Fruit fly (Drosophila melanogaster) whole organism, embryonic: ENCODE measurements around the gene CG6040.

Source experiments
- Bdp1 ChIP-seq: fragments of 200-800 bp; sonication (Bioruptor generic); optimal IDR thresholded peaks from 3 replicates; lab custom pipeline; 2016; ENCODE audit warnings: missing biosample characterization, missing genetic modification characterization
- CG12155 ChIP-seq: fragments of 200-800 bp; sonication (Bioruptor generic); optimal IDR thresholded peaks from 3 replicates; lab custom pipeline; 2016; ENCODE audit warnings: missing biosample characterization, missing genetic modification characterization
- CG14441 ChIP-seq: fragments of 200-800 bp; sonication (Bioruptor generic); IDR thresholded peaks from 2 replicates; pipeline ENCODE4 v1.3.6; 2022; ENCODE audit warnings: missing biosample characterization, missing genetic modification characterization
- CG14710 ChIP-seq: fragments of 200-800 bp; sonication (Bioruptor generic); optimal IDR thresholded peaks from 3 replicates; lab custom pipeline; 2019; ENCODE audit warnings: missing biosample characterization, mild to moderate bottlenecking, missing genetic modification characterization, moderate library complexity
- CG14965 ChIP-seq: fragments of 200-800 bp; sonication (Bioruptor generic); optimal IDR thresholded peaks from 2 replicates; lab custom pipeline; 2016; ENCODE audit warnings: missing biosample characterization, missing genetic modification characterization, borderline replicate concordance
- CG15011 ChIP-seq: fragments of 200-800 bp; sonication (Bioruptor generic); optimal IDR thresholded peaks from 3 replicates; lab custom pipeline; 2018; ENCODE audit warnings: missing biosample characterization, mild to moderate bottlenecking, missing genetic modification characterization
- CG15269 ChIP-seq: fragments of 200-800 bp; sonication (Bioruptor generic); optimal IDR thresholded peaks from 2 replicates; lab custom pipeline; 2018; ENCODE audit warnings: missing biosample characterization, mild to moderate bottlenecking, missing genetic modification characterization, moderate library complexity
- CG1603 ChIP-seq: fragments of 200-800 bp; sonication (Bioruptor generic); optimal IDR thresholded peaks from 2 replicates; lab custom pipeline; 2019; ENCODE audit warnings: missing biosample characterization, mild to moderate bottlenecking, missing genetic modification characterization, moderate library complexity
- CG18764 ChIP-seq: fragments of 200-800 bp; sonication (Bioruptor generic); optimal IDR thresholded peaks from 3 replicates; lab custom pipeline; 2016; ENCODE audit warnings: missing biosample characterization, missing genetic modification characterization
- CG3163 ChIP-seq: fragments of 200-800 bp; sonication (Bioruptor generic); optimal IDR thresholded peaks from 3 replicates; lab custom pipeline; 2016; ENCODE audit warnings: missing biosample characterization, missing genetic modification characterization
- CG3847 ChIP-seq: fragments of 200-800 bp; sonication (Bioruptor generic); IDR thresholded peaks from 2 replicates; pipeline ENCODE4 v1.3.6; 2022; ENCODE audit warnings: missing biosample characterization, missing genetic modification characterization
- CG3995 ChIP-seq: fragments of 200-800 bp; sonication (Bioruptor generic); optimal IDR thresholded peaks from 3 replicates; lab custom pipeline; 2016; ENCODE audit warnings: missing biosample characterization, missing genetic modification characterization
- CG4854 ChIP-seq: fragments of 200-800 bp; sonication (Bioruptor generic); optimal IDR thresholded peaks from 2 replicates; lab custom pipeline; 2016; ENCODE audit warnings: missing biosample characterization, missing genetic modification characterization, inconsistent platforms
- CG6175 ChIP-seq: fragments of 200-800 bp; sonication (Bioruptor generic); IDR thresholded peaks from 3 replicates; pipeline ENCODE4 v1.3.6; 2022; ENCODE audit warnings: missing biosample characterization, missing genetic modification characterization
- CG8290 ChIP-seq, 3 experiments: fragments of 200-800 bp; sonication (Bioruptor generic); optimal IDR thresholded peaks; 2 replicates each; lab custom pipeline; 2016 to 2019; ENCODE audit warnings: missing biosample characterization in 3 of 3, missing genetic modification characterization in 3 of 3, mild to moderate bottlenecking in 2 of 3, moderate library complexity in 1 of 3
- CG9932 ChIP-seq: fragments of 200-800 bp; sonication (Bioruptor generic); IDR thresholded peaks from 2 replicates; pipeline ENCODE4 v1.3.6; 2022; ENCODE audit warnings: missing biosample characterization, missing genetic modification characterization
- Chrac-16 ChIP-seq: fragments of 200-800 bp; sonication (Bioruptor generic); optimal IDR thresholded peaks from 3 replicates; lab custom pipeline; 2016; ENCODE audit warnings: missing biosample characterization, missing genetic modification characterization
- D ChIP-seq, 2 experiments: fragments of 200-800 bp in 1 of 2; fragments of >200 bp in 1 of 2; sonication (Bioruptor generic) in 1 of 2; optimal IDR thresholded peaks; 2 replicates in 1 of 2; 3 replicates in 1 of 2; lab custom pipeline; 2017; ENCODE audit warnings: mild to moderate bottlenecking in 1 of 2, missing biosample characterization in 1 of 2, missing genetic modification characterization in 1 of 2, missing genetic modification reagents in 1 of 2
- Dp ChIP-seq: fragments of 200-800 bp; sonication (Bioruptor generic); optimal IDR thresholded peaks from 2 replicates; lab custom pipeline; 2018; ENCODE audit warnings: missing biosample characterization, mild to moderate bottlenecking, missing genetic modification characterization, moderate library complexity
- Ets97D ChIP-seq: fragments of 200-800 bp; sonication (Bioruptor generic); optimal IDR thresholded peaks from 3 replicates; lab custom pipeline; 2016; ENCODE audit warnings: missing biosample characterization, missing genetic modification characterization
- HLHmδ ChIP-seq: fragments of 200-800 bp; sonication (Bioruptor generic); optimal IDR thresholded peaks from 2 replicates; lab custom pipeline; 2018; ENCODE audit warnings: missing biosample characterization, mild to moderate bottlenecking, missing genetic modification characterization, moderate library complexity
- Hand ChIP-seq: fragments of 200-800 bp; sonication (Bioruptor generic); optimal IDR thresholded peaks from 2 replicates; lab custom pipeline; 2017; ENCODE audit warnings: mild to moderate bottlenecking, missing biosample characterization, missing genetic modification reagents, missing genetic modification characterization
- Xbp1 ChIP-seq: fragments of 200-800 bp; sonication (Bioruptor generic); optimal IDR thresholded peaks from 3 replicates; lab custom pipeline; 2016; ENCODE audit warnings: missing biosample characterization, mild to moderate bottlenecking, missing genetic modification characterization
- abd-A ChIP-seq: fragments of 200-800 bp; sonication (Bioruptor generic); optimal IDR thresholded peaks from 3 replicates; lab custom pipeline; 2019; ENCODE audit warnings: missing biosample characterization, mild to moderate bottlenecking, missing genetic modification characterization, moderate library complexity
- ap ChIP-seq: fragments of 200-800 bp; sonication (Bioruptor generic); IDR thresholded peaks from 2 replicates; pipeline ENCODE4 v1.3.6; 2022; ENCODE audit warnings: missing biosample characterization, missing genetic modification characterization
- chinmo ChIP-seq: fragments of 200-800 bp; sonication (Bioruptor generic); IDR thresholded peaks from 4 replicates; pipeline ENCODE4 v1.3.6; 2022; ENCODE audit warnings: missing biosample characterization, missing genetic modification characterization; ENCODE audit not compliant: partially characterized antibody
- crc ChIP-seq: fragments of 200-800 bp; sonication (Bioruptor generic); optimal IDR thresholded peaks from 2 replicates; lab custom pipeline; 2016; ENCODE audit warnings: missing biosample characterization, missing genetic modification characterization
- crp ChIP-seq, 2 experiments: fragments of 200-800 bp; sonication (Bioruptor generic); optimal IDR thresholded peaks; 2 replicates in 1 of 2; 3 replicates in 1 of 2; lab custom pipeline; 2017; ENCODE audit warnings: missing biosample characterization in 2 of 2, missing genetic modification characterization in 2 of 2, mild to moderate bottlenecking in 1 of 2, moderate library complexity in 1 of 2
- dm ChIP-seq: fragments of 200-800 bp; sonication (Bioruptor generic); optimal IDR thresholded peaks from 3 replicates; lab custom pipeline; 2016; ENCODE audit warnings: missing biosample characterization, missing genetic modification characterization
- hkb ChIP-seq, 2 experiments: fragments of 200-800 bp in 1 of 2; fragments of >200 bp in 1 of 2; sonication (Bioruptor generic) in 1 of 2; IDR thresholded peaks in 1 of 2; optimal IDR thresholded peaks in 1 of 2; 2 replicates each; pipeline versions ENCODE4 v1.3.6 to Lab custom; 2017 to 2022; ENCODE audit warnings: missing biosample characterization in 1 of 2, missing genetic modification characterization in 1 of 2
- jing ChIP-seq: fragments of 200-800 bp; sonication (Bioruptor generic); optimal IDR thresholded peaks from 2 replicates; lab custom pipeline; 2018; ENCODE audit warnings: missing biosample characterization, mild to moderate bottlenecking, missing genetic modification characterization
- lbe ChIP-seq: fragments of 200-800 bp; sonication (Bioruptor generic); optimal IDR thresholded peaks from 2 replicates; lab custom pipeline; 2016; ENCODE audit warnings: missing biosample characterization, mild to moderate bottlenecking, missing genetic modification characterization
- luna ChIP-seq: fragments of 200-800 bp; sonication (Bioruptor generic); optimal IDR thresholded peaks from 2 replicates; lab custom pipeline; 2016; ENCODE audit warnings: missing biosample characterization, missing genetic modification characterization
- mld ChIP-seq: fragments of 200-800 bp; sonication (Bioruptor generic); IDR thresholded peaks from 3 replicates; pipeline ENCODE4 v1.3.6; 2022; ENCODE audit warnings: missing biosample characterization, missing genetic modification characterization; ENCODE audit not compliant: partially characterized antibody
- nom ChIP-seq: fragments of 200-800 bp; sonication (Bioruptor generic); optimal IDR thresholded peaks from 2 replicates; lab custom pipeline; 2017; ENCODE audit warnings: missing biosample characterization, missing genetic modification characterization, mild to moderate bottlenecking, moderate library complexity, missing genetic modification reagents
- odd ChIP-seq: fragments of 200-800 bp; sonication (Bioruptor generic); optimal IDR thresholded peaks from 2 replicates; lab custom pipeline; 2017; ENCODE audit warnings: missing biosample characterization, mild to moderate bottlenecking, missing genetic modification characterization
- pho ChIP-seq: fragments of 200-800 bp; sonication (Bioruptor generic); optimal IDR thresholded peaks from 2 replicates; lab custom pipeline; 2016; ENCODE audit warnings: missing biosample characterization, missing genetic modification characterization
- pnt ChIP-seq: fragments of 200-800 bp; sonication (Bioruptor generic); optimal IDR thresholded peaks from 3 replicates; lab custom pipeline; 2016; ENCODE audit warnings: missing biosample characterization, missing genetic modification characterization
- prd ChIP-seq, 3 experiments: fragments of >200 bp in 2 of 3; fragments of 200-800 bp in 1 of 3; sonication (Bioruptor generic) in 1 of 3; optimal IDR thresholded peaks in 2 of 3; IDR thresholded peaks in 1 of 3; 2 replicates in 2 of 3; 3 replicates in 1 of 3; pipeline versions ENCODE4 v1.3.6 to Lab custom; 2017 to 2022; ENCODE audit warnings: missing biosample characterization in 1 of 3, missing genetic modification characterization in 1 of 3
- sc ChIP-seq, 3 experiments: fragments of >200 bp in 2 of 3; fragments of 200-800 bp in 1 of 3; sonication (Bioruptor generic) in 1 of 3; optimal IDR thresholded peaks; 2 replicates in 2 of 3; 3 replicates in 1 of 3; lab custom pipeline; 2017; ENCODE audit warnings: mild to moderate bottlenecking in 1 of 3, missing biosample characterization in 1 of 3, missing genetic modification characterization in 1 of 3, missing genetic modification reagents in 1 of 3
- scrt ChIP-seq: fragments of 200-800 bp; sonication (Bioruptor generic); optimal IDR thresholded peaks from 2 replicates; lab custom pipeline; 2018; ENCODE audit warnings: missing biosample characterization, mild to moderate bottlenecking, missing genetic modification characterization, moderate library complexity
- toy ChIP-seq: fragments of 200-800 bp; sonication (Bioruptor generic); IDR thresholded peaks from 2 replicates; pipeline ENCODE4 v1.3.6; 2022; ENCODE audit warnings: missing biosample characterization, missing genetic modification characterization
- vfl ChIP-seq: fragments of 200-800 bp; sonication (Bioruptor generic); optimal IDR thresholded peaks from 2 replicates; lab custom pipeline; 2016; ENCODE audit warnings: missing biosample characterization, missing genetic modification characterization
- vvl ChIP-seq: fragments of 200-800 bp; sonication (Bioruptor generic); IDR thresholded peaks from 2 replicates; pipeline ENCODE4 v1.3.6; 2022; ENCODE audit warnings: missing biosample characterization, missing genetic modification characterization
- zen2 ChIP-seq: fragments of 200-800 bp; sonication (Bioruptor generic); IDR thresholded peaks from 3 replicates; pipeline ENCODE4 v1.3.6; 2022; ENCODE audit warnings: missing biosample characterization, missing genetic modification characterization; ENCODE audit not compliant: partially characterized antibody

Gene CG6040

dm6 chr3R:19096299-19097048 is at the start of gene CG6040 (continued):
- peak; percentile 47 for TF ChIP-seq CG3163 (GFP tag; lab: Kevin White, UChicago)
- TF ChIP-seq toy (GFP tag; lab: Robert Waterston, UW) = no peak
- TF ChIP-seq pho = peak; percentile 64
- TF ChIP-seq hkb (optimal IDR thresholded peaks at IDR 0.05; lab: Kevin White, UChicago) = peak; percentile 94
- TF ChIP-seq hkb (GFP tag; IDR thresholded peaks at IDR 0.05; lab: Robert Waterston, UW) = peak; percentile 42; the same call in 1 of the 2 replicates
- TF ChIP-seq odd (GFP tag; lab: Kevin White, UChicago) = peak; percentile 14
- no peak for TF ChIP-seq mld (GFP tag; lab: Robert Waterston, UW)
- TF ChIP-seq abd-A = peak; percentile 44
- no peak for TF ChIP-seq pnt (GFP tag; lab: Kevin White, UChicago)
- TF ChIP-seq CG18764 (GFP tag; lab: Kevin White, UChicago) = peak; percentile 37
- peak; percentile 34 for TF ChIP-seq CG12155 (GFP tag; lab: Kevin White, UChicago)
- no peak for TF ChIP-seq CG15011 (GFP tag; lab: Kevin White, UChicago)
- TF ChIP-seq CG15269 (tag; lab: Kevin White, UChicago) = peak; percentile 25
- no peak for TF ChIP-seq CG6175 (GFP tag; lab: Robert Waterston, UW)
- TF ChIP-seq CG3995 = peak; percentile 22
- TF ChIP-seq CG14710 (tag; lab: Kevin White, UChicago) = peak; percentile 78
- TF ChIP-seq CG14965 = peak; percentile 99
- TF ChIP-seq HLHmδ = no peak
- TF ChIP-seq nom = peak; percentile 63
- TF ChIP-seq Ets97D = peak; percentile 87
- no peak for TF ChIP-seq prd (optimal IDR thresholded peaks at IDR 0.05; lab: Kevin White, UChicago)
- no peak; the same call in 2 of the 3 replicates for TF ChIP-seq prd (GFP tag; IDR thresholded peaks at IDR 0.05; lab: Robert Waterston, UW)
- TF ChIP-seq D (optimal IDR thresholded peaks at IDR 0.05; lab: Kevin White, UChicago) = no peak
- peak; percentile 14 for TF ChIP-seq D (GFP tag; optimal IDR thresholded peaks at IDR 0.05; lab: Kevin White, UChicago)
- TF ChIP-seq sc (optimal IDR thresholded peaks at IDR 0.05; lab: Kevin White, UChicago) = no peak
- TF ChIP-seq sc (GFP tag; optimal IDR thresholded peaks at IDR 0.05; lab: Kevin White, UChicago) = peak; percentile 37
- TF ChIP-seq Dp (GFP tag; lab: Kevin White, UChicago) = peak; percentile 70
- peak; percentile 44 for TF ChIP-seq CG3847
- TF ChIP-seq Chrac-16 (GFP tag; lab: Kevin White, UChicago) = peak; percentile 59
- peak; percentile 70 for TF ChIP-seq Xbp1 (GFP tag; lab: Kevin White, UChicago)
- TF ChIP-seq Bdp1 (GFP tag; lab: Kevin White, UChicago) = peak; percentile 64
- TF ChIP-seq ap (GFP tag; lab: Robert Waterston, UW) = no peak
- TF ChIP-seq CG14441 (GFP tag; lab: Robert Waterston, UW) = peak; percentile 30; the same call in 1 of the 2 replicates
- TF ChIP-seq chinmo (GFP tag; lab: Robert Waterston, UW) = peak; percentile 99
- no peak for TF ChIP-seq vfl (GFP tag; lab: Kevin White, UChicago)
- peak; percentile 63 for TF ChIP-seq CG8290 (GFP tag; optimal IDR thresholded peaks at IDR 0.05; lab: Kevin White, UChicago)
- TF ChIP-seq CG8290 (tag; optimal IDR thresholded peaks at IDR 0.05; lab: Kevin White, UChicago) = peak in 1 of 2 experiments; percentile 28
- TF ChIP-seq crp (GFP tag; optimal IDR thresholded peaks at IDR 0.05; lab: Kevin White, UChicago) = peak in 1 of 2 experiments; percentile 12
- peak; percentile 20 for TF ChIP-seq lbe
- TF ChIP-seq CG4854 (GFP tag; lab: Kevin White, UChicago) = peak; percentile 42
- TF ChIP-seq crc (GFP tag; lab: Kevin White, UChicago) = peak; percentile 21
- peak; percentile 60; the same call in 1 of the 3 replicates for TF ChIP-seq zen2
- TF ChIP-seq dm (GFP tag; lab: Kevin White, UChicago) = peak; percentile 17
- peak; percentile 46 for TF ChIP-seq luna (GFP tag; lab: Kevin White, UChicago)
- peak; percentile 54 for TF ChIP-seq vvl (GFP tag; lab: Robert Waterston, UW)
- peak; percentile 17 for TF ChIP-seq jing (GFP tag; lab: Kevin White, UChicago)
- TF ChIP-seq scrt (GFP tag; lab: Kevin White, UChicago) = peak; percentile 0
- peak; percentile 27 for TF ChIP-seq CG1603 (tag; lab: Kevin White, UChicago)
- peak; percentile 60 for TF ChIP-seq CG9932 (GFP tag; lab: Robert Waterston, UW)
- no peak for TF ChIP-seq Hand (GFP tag; lab: Kevin White, UChicago)
